Fruit fly (Drosophila melanogaster): ENCODE measurements around the gene Itpr.

DNA sequence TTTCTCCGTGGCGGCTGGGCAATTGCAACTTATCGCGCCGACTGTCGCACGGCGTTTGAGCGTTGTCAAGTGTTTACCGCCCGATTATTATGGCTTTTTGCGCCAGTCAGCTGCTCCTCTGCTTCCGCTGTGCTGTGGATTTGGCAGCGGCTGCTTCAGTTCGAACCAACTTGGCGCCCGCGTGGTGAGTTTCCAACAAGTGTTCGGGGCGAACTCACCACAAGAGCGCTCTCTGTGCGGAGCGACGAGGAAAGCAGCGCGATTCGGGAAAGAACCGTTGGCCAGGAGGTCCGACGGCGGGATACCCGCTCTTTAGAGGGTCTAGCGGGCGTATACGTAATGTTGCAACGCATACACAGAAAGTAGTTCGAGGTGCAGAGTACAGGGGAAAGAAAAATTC lies 14.3 kb upstream of the Itpr start, which contains the start of gene NKCC:
- TF ChIP-seq CG31365 (tag; optimal IDR thresholded peaks at IDR 0.05) (no peak), Dll (GFP tag; IDR thresholded peaks at IDR 0.05; ENCODE audit: partially characterized antibody) (no peak), insv (GFP tag; optimal IDR thresholded peaks at IDR 0.05) (no peak), yki (optimal IDR thresholded peaks at IDR 0.05) (no peak), CG31388 (GFP tag; optimal IDR thresholded peaks at IDR 0.05) (no peak), CG2889 (GFP tag; IDR thresholded peaks at IDR 0.05) (no peak), CG3995 (GFP tag; optimal IDR thresholded peaks at IDR 0.05) (no peak), vfl (GFP tag; optimal IDR thresholded peaks at IDR 0.05) (no peak), CG18599 (GFP tag; optimal IDR thresholded peaks at IDR 0.05) (no peak), en (GFP tag; optimal IDR thresholded peaks at IDR 0.05) (no peak), crol (GFP tag; IDR thresholded peaks at IDR 0.05) (no peak)
